Fruit fly (Drosophila melanogaster): Measurements from ENCODE around the gene LysP.
"Not testable (repeated sequence)": the region's sequence is repeated elsewhere in the genome, so short reads cannot be mapped to it uniquely, and the experiment has no call there.

Gene LysP

DNA sequence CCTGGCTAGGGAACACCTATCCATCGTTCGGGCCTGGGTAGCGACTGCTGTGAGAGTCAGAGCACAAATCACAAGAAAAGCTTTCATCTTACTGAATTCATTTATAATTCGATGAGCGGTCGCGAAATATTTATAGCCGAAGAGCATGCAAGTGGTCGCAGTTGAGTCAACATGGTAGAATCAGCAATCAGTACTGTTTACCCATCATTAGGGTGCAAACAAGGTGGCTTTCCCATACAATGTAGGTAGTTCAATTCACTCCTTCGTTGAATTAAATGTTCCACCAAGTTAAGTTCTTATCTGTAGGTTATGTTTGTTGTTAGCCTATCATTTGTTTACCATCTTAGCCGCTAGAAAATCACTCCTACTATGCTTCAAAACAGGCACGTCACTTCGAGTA, at the start of gene LysP:
LysP (minus strand) TSS at position 101 of the 400 bp plus-strand sequence.
- TF ChIP-seq psq (optimal IDR thresholded peaks at IDR 0.05) (no peak), Dll (optimal IDR thresholded peaks at IDR 0.05) (no peak), usp (GFP tag; optimal IDR thresholded peaks at IDR 0.05) (no peak), CG8478 (optimal IDR thresholded peaks at IDR 0.05) (no peak), pan (optimal IDR thresholded peaks at IDR 0.05) (no peak), EcR (GFP tag; optimal IDR thresholded peaks at IDR 0.05) (no peak)

dm6 chr3L:1265423-1266002, 47.0 kb upstream of the LysP start:
- TF ChIP-seq EcR (GFP tag; optimal IDR thresholded peaks at IDR 0.05) (no peak), usp (GFP tag; optimal IDR thresholded peaks at IDR 0.05) (no peak), Dll (optimal IDR thresholded peaks at IDR 0.05) (no peak), CG8478 (optimal IDR thresholded peaks at IDR 0.05) (no peak), psq (optimal IDR thresholded peaks at IDR 0.05) (no peak), pan (optimal IDR thresholded peaks at IDR 0.05) (no peak)

DNA sequence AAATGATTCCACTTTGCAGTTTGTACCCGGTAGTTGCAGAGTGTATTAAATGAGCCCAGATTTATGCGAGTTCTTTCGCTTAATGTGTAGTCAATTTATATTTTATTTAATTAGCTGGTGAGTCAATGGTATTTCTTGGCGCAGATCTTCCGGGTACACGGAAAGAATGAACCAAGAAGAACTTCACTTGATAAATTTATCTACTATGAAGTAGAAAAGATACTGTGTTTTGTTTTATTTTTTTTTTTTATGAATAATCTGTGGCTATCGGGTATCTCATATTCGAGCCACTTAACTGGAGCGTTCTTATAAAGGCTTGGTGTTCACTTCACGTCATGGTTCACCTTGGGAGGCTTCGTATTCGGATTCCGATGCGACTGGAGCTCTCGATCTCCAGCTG, 46.5 kb upstream of the LysP start:
- TF ChIP-seq usp (GFP tag; optimal IDR thresholded peaks at IDR 0.05) (no peak), pan (optimal IDR thresholded peaks at IDR 0.05) (peak; percentile 57)

dm6 chr3L:1258547-1258946, 40.1 kb upstream of the LysP start:
- no peak for TF ChIP-seq EcR (GFP tag; optimal IDR thresholded peaks at IDR 0.05)
- no peak for TF ChIP-seq psq (optimal IDR thresholded peaks at IDR 0.05)
- TF ChIP-seq pan (optimal IDR thresholded peaks at IDR 0.05), result no peak
- TF ChIP-seq CG8478 (optimal IDR thresholded peaks at IDR 0.05), result no peak
- TF ChIP-seq Dll (optimal IDR thresholded peaks at IDR 0.05), result no peak
- TF ChIP-seq usp (GFP tag; optimal IDR thresholded peaks at IDR 0.05), result no peak

DNA sequence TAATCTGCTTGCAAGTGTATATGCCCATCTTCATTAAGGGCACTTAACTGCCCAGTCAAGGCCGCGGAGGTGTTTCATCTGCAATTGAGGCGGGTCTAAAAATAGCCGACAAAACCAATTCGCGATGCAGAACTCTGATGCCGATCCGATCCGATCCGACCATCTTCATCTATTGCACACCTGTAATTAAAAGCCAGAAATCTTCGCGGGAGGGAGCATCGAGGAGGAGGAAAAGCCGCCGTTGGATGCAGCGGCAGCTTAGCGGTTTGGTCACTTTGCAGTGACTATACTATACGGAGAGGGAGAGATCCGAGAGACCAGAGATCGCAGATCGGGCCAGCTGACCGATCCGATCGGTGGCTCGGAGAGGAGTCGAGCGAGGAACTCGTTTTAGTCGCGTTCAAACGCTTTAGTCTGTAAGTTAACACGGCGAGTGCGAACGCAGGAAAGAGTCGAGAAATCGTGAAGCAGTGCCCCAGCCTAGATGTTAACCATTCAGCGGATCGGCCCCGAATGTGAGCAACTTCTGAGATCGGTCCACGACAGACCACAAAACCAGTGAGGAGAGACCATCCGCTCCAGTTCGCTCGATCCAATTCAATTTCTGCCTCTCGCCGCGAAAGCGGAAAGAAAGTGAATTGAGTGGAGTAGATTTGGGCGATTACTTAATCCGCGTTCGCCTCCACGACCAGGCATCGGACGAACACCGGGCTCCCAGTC, 37.7 kb upstream of the LysP start, which contains the start of gene tfc:
tfc (plus strand) TSS at position 389 of the 720 bp plus-strand sequence.
- no peak for TF ChIP-seq Dll (optimal IDR thresholded peaks at IDR 0.05)
- no peak for TF ChIP-seq CG8478 (optimal IDR thresholded peaks at IDR 0.05)
- TF ChIP-seq usp (GFP tag; optimal IDR thresholded peaks at IDR 0.05), result no peak
- TF ChIP-seq EcR (GFP tag; optimal IDR thresholded peaks at IDR 0.05), result no peak
- TF ChIP-seq pan (optimal IDR thresholded peaks at IDR 0.05), result no peak
- no peak for TF ChIP-seq psq (optimal IDR thresholded peaks at IDR 0.05)

DNA sequence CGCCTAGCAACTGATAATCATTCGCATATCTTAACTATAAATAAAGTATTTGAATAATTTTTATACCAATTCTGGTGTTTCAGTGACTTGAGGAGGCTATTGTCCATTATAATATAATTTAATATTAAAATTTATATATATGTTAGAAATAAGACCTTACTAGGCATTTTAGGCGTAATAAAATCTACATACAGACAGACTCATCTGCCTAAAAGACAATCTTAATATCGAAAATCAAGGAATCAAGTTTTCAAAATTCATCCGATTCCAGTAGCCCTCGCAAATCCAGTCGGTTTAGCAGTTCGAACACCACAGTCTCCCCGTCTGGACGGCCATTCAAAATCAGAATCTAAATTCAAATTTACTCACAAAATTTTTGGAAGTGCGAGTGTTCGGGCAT, 33.2 kb upstream of the LysP start, which contains the start of the genes CG9130 and CG9133:
CG9130 (plus strand) TSS at position 301 of the 400 bp plus-strand sequence.
CG9133 (plus strand) TSS at position 301 of the 400 bp plus-strand sequence.
- TF ChIP-seq Dll (optimal IDR thresholded peaks at IDR 0.05) (no peak), EcR (GFP tag; optimal IDR thresholded peaks at IDR 0.05) (no peak), CG8478 (optimal IDR thresholded peaks at IDR 0.05) (no peak), pan (optimal IDR thresholded peaks at IDR 0.05) (no peak), usp (GFP tag; optimal IDR thresholded peaks at IDR 0.05) (no peak), psq (optimal IDR thresholded peaks at IDR 0.05) (no peak)

DNA sequence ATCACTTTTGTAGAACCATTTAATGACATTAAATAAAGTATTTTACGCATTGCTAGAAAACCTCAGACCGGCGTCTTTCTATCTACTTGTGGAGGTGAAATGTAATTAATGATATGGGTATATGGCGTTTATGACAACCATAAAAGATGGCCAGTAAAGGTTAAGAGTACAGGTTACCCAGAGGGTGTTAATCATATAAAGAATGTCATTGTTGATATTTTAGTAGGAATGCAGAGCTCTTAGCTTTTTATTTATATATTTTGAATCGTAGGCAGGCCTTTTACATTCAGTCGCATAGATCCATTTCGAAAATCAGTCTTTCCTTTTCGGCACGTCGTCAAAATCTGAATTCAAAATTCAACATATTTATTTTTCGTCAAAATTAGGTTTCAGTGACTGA, 31.9 kb upstream of the LysP start, which contains the start of gene Bfc:
Bfc (plus strand) TSS at position 301 of the 400 bp plus-strand sequence.
- TF ChIP-seq usp (GFP tag; optimal IDR thresholded peaks at IDR 0.05) (no peak), psq (optimal IDR thresholded peaks at IDR 0.05) (no peak), pan (optimal IDR thresholded peaks at IDR 0.05) (no peak), CG8478 (optimal IDR thresholded peaks at IDR 0.05) (no peak), EcR (GFP tag; optimal IDR thresholded peaks at IDR 0.05) (no peak), Dll (optimal IDR thresholded peaks at IDR 0.05) (no peak)

dm6 chr3L:1247627-1248295, 29.3 kb upstream of the LysP start, which contains the start of the genes Psf1 and Sac1:
Gene Psf1 (minus strand): TSS chr3L:1247677.
Gene Sac1 (plus strand): TSS chr3L:1247817.
- no peak for TF ChIP-seq Dll (optimal IDR thresholded peaks at IDR 0.05)
- no peak for TF ChIP-seq usp (GFP tag; optimal IDR thresholded peaks at IDR 0.05)
- no peak for TF ChIP-seq pan (optimal IDR thresholded peaks at IDR 0.05)
- TF ChIP-seq CG8478 (optimal IDR thresholded peaks at IDR 0.05), result no peak
- TF ChIP-seq EcR (GFP tag; optimal IDR thresholded peaks at IDR 0.05), result no peak
- TF ChIP-seq psq (optimal IDR thresholded peaks at IDR 0.05), result no peak

DNA sequence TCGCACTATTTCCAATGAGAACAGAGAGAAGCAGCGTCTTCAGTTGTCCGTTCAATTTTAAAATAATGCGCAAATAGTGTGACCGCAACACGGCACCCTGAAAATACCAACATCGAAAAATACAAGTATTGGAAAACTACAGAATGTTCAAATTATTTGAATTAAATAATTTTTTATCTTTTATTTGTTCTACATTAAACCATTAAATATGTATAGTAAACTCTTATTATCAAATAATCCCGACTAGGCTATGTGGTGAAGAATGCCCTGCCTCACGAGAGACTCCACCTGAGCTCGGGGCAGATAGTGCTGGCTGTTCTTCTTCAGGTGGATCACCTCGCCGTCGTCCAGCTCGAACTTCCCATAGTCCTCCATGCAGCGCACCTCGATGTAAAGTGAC, 28.3 kb upstream of the LysP start, which contains the start of gene CG32318:
CG32318 (minus strand) TSS at position 101 of the 400 bp plus-strand sequence.
- not testable (repeated sequence) for TF ChIP-seq pan (optimal IDR thresholded peaks at IDR 0.05); Dll (optimal IDR thresholded peaks at IDR 0.05); usp (GFP tag; optimal IDR thresholded peaks at IDR 0.05)

- TF ChIP-seq usp (GFP tag; optimal IDR thresholded peaks at IDR 0.05); psq (optimal IDR thresholded peaks at IDR 0.05); EcR (GFP tag; optimal IDR thresholded peaks at IDR 0.05): not testable (repeated sequence)
Measured at dm6 chr3L:1245810-1246209, 27.3 kb upstream of the LysP start, which contains the start of gene Klp61F. Gene Klp61F (minus strand): TSS chr3L:1245910.

DNA sequence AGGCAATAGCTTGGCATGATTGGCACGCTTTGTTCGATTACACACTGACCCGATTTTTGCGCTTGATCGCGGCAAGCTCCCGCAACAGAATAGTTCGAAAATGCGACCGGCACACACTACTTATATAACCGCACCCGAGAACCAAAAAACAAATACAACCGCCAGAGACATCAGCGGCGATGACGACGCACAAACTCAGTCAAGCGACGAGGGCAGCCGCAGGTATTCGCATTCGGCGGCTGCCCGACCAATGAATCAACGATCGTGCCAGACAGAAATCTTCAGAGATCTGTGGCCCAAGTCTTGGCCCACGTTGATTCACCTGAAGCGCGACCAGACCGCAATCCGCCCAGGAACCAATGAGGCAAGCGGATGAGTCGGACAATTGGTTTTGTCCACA, 19.7 kb upstream of the LysP start, which contains the start of gene CG9192:
CG9192 (minus strand) TSS at position 101 of the 400 bp plus-strand sequence.
- TF ChIP-seq Dll (optimal IDR thresholded peaks at IDR 0.05) (no peak), usp (GFP tag; optimal IDR thresholded peaks at IDR 0.05) (no peak), pan (optimal IDR thresholded peaks at IDR 0.05) (no peak), EcR (GFP tag; optimal IDR thresholded peaks at IDR 0.05) (no peak), psq (optimal IDR thresholded peaks at IDR 0.05) (no peak), CG8478 (optimal IDR thresholded peaks at IDR 0.05) (no peak)

- TF ChIP-seq CG8478 (optimal IDR thresholded peaks at IDR 0.05) (no peak), EcR (GFP tag; optimal IDR thresholded peaks at IDR 0.05) (no peak), Dll (optimal IDR thresholded peaks at IDR 0.05) (no peak), pan (optimal IDR thresholded peaks at IDR 0.05) (no peak), psq (optimal IDR thresholded peaks at IDR 0.05) (no peak), usp (GFP tag; optimal IDR thresholded peaks at IDR 0.05) (no peak)
Measured at dm6 chr3L:1235426-1235825, 16.9 kb upstream of the LysP start, which contains the start of gene galene. Gene galene (plus strand): TSS chr3L:1235726.
